Fruit fly (Drosophila melanogaster) whole organism, embryonic: ENCODE measurements around the gene CG12766.

Experiments
- BEAF-32 ChIP-seq: fragments of 200-800 bp; sonication (Bioruptor generic); optimal IDR thresholded peaks from 3 replicates; lab custom pipeline; 2017; ENCODE audit warnings: missing biosample characterization, missing genetic modification characterization, mild to moderate bottlenecking, moderate library complexity, missing genetic modification reagents
- CG11093 ChIP-seq: fragments of 200-800 bp; sonication (Bioruptor generic); IDR thresholded peaks from 3 replicates; pipeline ENCODE4 v1.3.6; 2022; ENCODE audit warnings: missing biosample characterization, missing genetic modification characterization
- CG11398 ChIP-seq: fragments of 200-800 bp; sonication (Bioruptor generic); optimal IDR thresholded peaks from 2 replicates; lab custom pipeline; 2016; ENCODE audit warnings: missing biosample characterization, missing genetic modification characterization
- CG12155 ChIP-seq: fragments of 200-800 bp; sonication (Bioruptor generic); optimal IDR thresholded peaks from 3 replicates; lab custom pipeline; 2016; ENCODE audit warnings: missing biosample characterization, missing genetic modification characterization
- CG12299 ChIP-seq: fragments of 200-800 bp; sonication (Bioruptor generic); optimal IDR thresholded peaks from 2 replicates; lab custom pipeline; 2018; ENCODE audit warnings: missing biosample characterization, mild to moderate bottlenecking, missing genetic modification characterization
- CG12659 ChIP-seq: fragments of 200-800 bp; sonication (Bioruptor generic); optimal IDR thresholded peaks from 3 replicates; lab custom pipeline; 2017; ENCODE audit warnings: mild to moderate bottlenecking, missing biosample characterization, missing genetic modification reagents, missing genetic modification characterization
- CG13894 ChIP-seq: fragments of 200-800 bp; sonication (Bioruptor generic); optimal IDR thresholded peaks from 3 replicates; lab custom pipeline; 2018; ENCODE audit warnings: missing biosample characterization, mild to moderate bottlenecking, missing genetic modification characterization, moderate library complexity
- CG14965 ChIP-seq: fragments of 200-800 bp; sonication (Bioruptor generic); optimal IDR thresholded peaks from 2 replicates; lab custom pipeline; 2016; ENCODE audit warnings: missing biosample characterization, missing genetic modification characterization, borderline replicate concordance
- CG1529 ChIP-seq: fragments of 200-800 bp; sonication (Bioruptor generic); optimal IDR thresholded peaks from 3 replicates; lab custom pipeline; 2018; ENCODE audit warnings: missing biosample characterization, missing genetic modification characterization
- CG1602 ChIP-seq: fragments of 200-800 bp; sonication (Bioruptor generic); optimal IDR thresholded peaks from 3 replicates; lab custom pipeline; 2016; ENCODE audit warnings: missing biosample characterization, missing genetic modification characterization
- CG1792 ChIP-seq: fragments of 200-800 bp; sonication (Bioruptor generic); optimal IDR thresholded peaks from 2 replicates; lab custom pipeline; 2016; ENCODE audit warnings: missing biosample characterization, missing genetic modification characterization
- CG18262 ChIP-seq: fragments of 200-800 bp; optimal IDR thresholded peaks from 3 replicates; lab custom pipeline; 2019; ENCODE audit warnings: missing biosample characterization, mild to moderate bottlenecking, missing genetic modification characterization, moderate library complexity
- CG31441 ChIP-seq: fragments of 200-800 bp; sonication (Bioruptor generic); IDR thresholded peaks from 2 replicates; pipeline ENCODE4 v1.3.6; 2022; ENCODE audit warnings: missing biosample characterization, missing genetic modification characterization
- CG6254 ChIP-seq: fragments of 200-800 bp; sonication (Bioruptor generic); optimal IDR thresholded peaks from 3 replicates; lab custom pipeline; 2017; ENCODE audit warnings: mild to moderate bottlenecking, missing biosample characterization, missing genetic modification reagents, missing genetic modification characterization
- CG6683 ChIP-seq: fragments of 200-800 bp; sonication (Bioruptor generic); optimal IDR thresholded peaks from 2 replicates; lab custom pipeline; 2017; ENCODE audit warnings: missing biosample characterization, mild to moderate bottlenecking, missing genetic modification characterization, missing genetic modification reagents
- CG7357 ChIP-seq: fragments of 200-800 bp; sonication (Bioruptor generic); IDR thresholded peaks from 3 replicates; pipeline ENCODE4 v1.3.6; 2022; ENCODE audit warnings: missing biosample characterization, missing genetic modification characterization
- CG8388 ChIP-seq: fragments of 200-800 bp; sonication (Bioruptor generic); optimal IDR thresholded peaks from 2 replicates; lab custom pipeline; 2019; ENCODE audit warnings: missing biosample characterization, mild to moderate bottlenecking, missing genetic modification characterization, moderate library complexity
- CG9609 ChIP-seq: fragments of 200-800 bp; sonication (Bioruptor generic); optimal IDR thresholded peaks from 3 replicates; lab custom pipeline; 2016; ENCODE audit warnings: missing biosample characterization, missing genetic modification characterization
- CG9876 ChIP-seq: fragments of 200-800 bp; sonication (Bioruptor generic); optimal IDR thresholded peaks from 2 replicates; lab custom pipeline; 2016; ENCODE audit warnings: missing biosample characterization, missing genetic modification characterization
- D ChIP-seq, 2 experiments: fragments of 200-800 bp in 1 of 2; fragments of >200 bp in 1 of 2; sonication (Bioruptor generic) in 1 of 2; optimal IDR thresholded peaks; 2 replicates in 1 of 2; 3 replicates in 1 of 2; lab custom pipeline; 2017; ENCODE audit warnings: mild to moderate bottlenecking in 1 of 2, missing biosample characterization in 1 of 2, missing genetic modification characterization in 1 of 2, missing genetic modification reagents in 1 of 2
- ERR ChIP-seq: fragments of 200-800 bp; sonication (Bioruptor generic); optimal IDR thresholded peaks from 2 replicates; lab custom pipeline; 2016; ENCODE audit warnings: missing biosample characterization, missing genetic modification characterization
- Fer1 ChIP-seq: fragments of 200-800 bp; sonication (Bioruptor generic); optimal IDR thresholded peaks from 2 replicates; lab custom pipeline; 2017; ENCODE audit warnings: missing biosample characterization, mild to moderate bottlenecking, missing genetic modification characterization
- Hand ChIP-seq: fragments of 200-800 bp; sonication (Bioruptor generic); optimal IDR thresholded peaks from 2 replicates; lab custom pipeline; 2017; ENCODE audit warnings: mild to moderate bottlenecking, missing biosample characterization, missing genetic modification reagents, missing genetic modification characterization
- Hey ChIP-seq: fragments of 200-800 bp; sonication (Bioruptor generic); optimal IDR thresholded peaks from 3 replicates; lab custom pipeline; 2018; ENCODE audit warnings: missing biosample characterization, mild to moderate bottlenecking, missing genetic modification characterization
- Hmr ChIP-seq: fragments of 200-800 bp; sonication (Bioruptor generic); optimal IDR thresholded peaks from 3 replicates; lab custom pipeline; 2017; ENCODE audit warnings: mild to moderate bottlenecking, missing biosample characterization, missing genetic modification reagents, missing genetic modification characterization
- Lim3 ChIP-seq: fragments of 200-800 bp; sonication (Bioruptor generic); IDR thresholded peaks from 2 replicates; pipeline ENCODE4 v1.3.6; 2022; ENCODE audit warnings: missing biosample characterization, missing genetic modification characterization
- Mad ChIP-seq: fragments of 200-800 bp; sonication (Bioruptor generic); optimal IDR thresholded peaks from 2 replicates; lab custom pipeline; 2016; ENCODE audit warnings: missing biosample characterization, missing genetic modification characterization
- Oli ChIP-seq: fragments of 200-800 bp; sonication (Bioruptor generic); optimal IDR thresholded peaks from 2 replicates; lab custom pipeline; 2018; ENCODE audit warnings: missing biosample characterization, mild to moderate bottlenecking, missing genetic modification characterization, moderate library complexity
- Sox102F ChIP-seq: fragments of 200-800 bp; sonication (Bioruptor generic); optimal IDR thresholded peaks from 2 replicates; lab custom pipeline; 2018; ENCODE audit warnings: missing biosample characterization, mild to moderate bottlenecking, missing genetic modification characterization, moderate library complexity
- Trl ChIP-seq, 3 experiments: fragments of >200 bp in 2 of 3; fragments of 200-800 bp in 1 of 3; sonication (Bioruptor generic) in 1 of 3; optimal IDR thresholded peaks; 2 replicates in 1 of 3; 3 replicates in 2 of 3; lab custom pipeline; 2016 to 2017; ENCODE audit warnings: missing biosample characterization in 1 of 3, missing genetic modification characterization in 1 of 3
- Vsx1 ChIP-seq: fragments of 200-800 bp; sonication (Bioruptor generic); optimal IDR thresholded peaks from 2 replicates; lab custom pipeline; 2017; ENCODE audit warnings: missing biosample characterization, mild to moderate bottlenecking, missing genetic modification characterization, missing genetic modification reagents
- chif ChIP-seq, 2 experiments: fragments of 200-800 bp; sonication (Bioruptor generic); optimal IDR thresholded peaks; 3 replicates each; lab custom pipeline; 2016; ENCODE audit warnings: missing biosample characterization in 2 of 2, missing genetic modification characterization in 2 of 2
- cwo ChIP-seq: fragments of 200-800 bp; sonication (Bioruptor generic); optimal IDR thresholded peaks from 3 replicates; lab custom pipeline; 2017; ENCODE audit warnings: missing biosample characterization, missing genetic modification characterization, mild to moderate bottlenecking, moderate library complexity, missing genetic modification reagents
- dmrt11E ChIP-seq: fragments of 200-800 bp; sonication (Bioruptor generic); optimal IDR thresholded peaks from 3 replicates; lab custom pipeline; 2018; ENCODE audit warnings: missing biosample characterization, mild to moderate bottlenecking, missing genetic modification characterization, moderate library complexity
- ewg ChIP-seq: fragments of 200-800 bp; sonication (Bioruptor generic); optimal IDR thresholded peaks from 3 replicates; lab custom pipeline; 2017; ENCODE audit warnings: mild to moderate bottlenecking, missing biosample characterization, missing genetic modification reagents, missing genetic modification characterization
- grn ChIP-seq: fragments of 200-800 bp; sonication (Bioruptor generic); optimal IDR thresholded peaks from 3 replicates; lab custom pipeline; 2017; ENCODE audit warnings: missing biosample characterization, missing genetic modification characterization
- hbn ChIP-seq: fragments of 200-800 bp; sonication (Bioruptor generic); IDR thresholded peaks from 2 replicates; pipeline ENCODE4 v1.3.6; 2022; ENCODE audit warnings: missing biosample characterization, missing genetic modification characterization; ENCODE audit not compliant: partially characterized antibody
- hth ChIP-seq: fragments of >200 bp; optimal IDR thresholded peaks from 2 replicates; lab custom pipeline; 2017; ENCODE audit warnings: inconsistent platforms
- jumu ChIP-seq: fragments of 200-800 bp; sonication (Bioruptor generic); optimal IDR thresholded peaks from 3 replicates; lab custom pipeline; 2016; ENCODE audit warnings: missing biosample characterization, missing genetic modification characterization
- luna ChIP-seq: fragments of 200-800 bp; sonication (Bioruptor generic); optimal IDR thresholded peaks from 2 replicates; lab custom pipeline; 2016; ENCODE audit warnings: missing biosample characterization, missing genetic modification characterization
- maf-S ChIP-seq: fragments of 200-800 bp; sonication (Bioruptor generic); optimal IDR thresholded peaks from 2 replicates; lab custom pipeline; 2016; ENCODE audit warnings: missing biosample characterization, missing genetic modification characterization
- pb ChIP-seq: fragments of 200-800 bp; sonication (Bioruptor generic); optimal IDR thresholded peaks from 3 replicates; lab custom pipeline; 2016; ENCODE audit warnings: missing biosample characterization, missing genetic modification characterization
- pita ChIP-seq: fragments of 200-800 bp; sonication (Bioruptor generic); optimal IDR thresholded peaks from 2 replicates; lab custom pipeline; 2017; ENCODE audit warnings: missing biosample characterization, mild to moderate bottlenecking, missing genetic modification characterization
- pnt ChIP-seq: fragments of 200-800 bp; sonication (Bioruptor generic); optimal IDR thresholded peaks from 3 replicates; lab custom pipeline; 2016; ENCODE audit warnings: missing biosample characterization, missing genetic modification characterization
- prd ChIP-seq, 3 experiments: fragments of >200 bp in 2 of 3; fragments of 200-800 bp in 1 of 3; sonication (Bioruptor generic) in 1 of 3; optimal IDR thresholded peaks in 2 of 3; IDR thresholded peaks in 1 of 3; 2 replicates in 2 of 3; 3 replicates in 1 of 3; pipeline versions ENCODE4 v1.3.6 to Lab custom; 2017 to 2022; ENCODE audit warnings: missing biosample characterization in 1 of 3, missing genetic modification characterization in 1 of 3
- sna ChIP-seq: fragments of 200-800 bp; sonication (Bioruptor generic); IDR thresholded peaks from 2 replicates; pipeline ENCODE4 v1.3.6; 2022; ENCODE audit warnings: missing biosample characterization, missing genetic modification characterization; ENCODE audit not compliant: partially characterized antibody
- twi ChIP-seq: fragments of 200-800 bp; optimal IDR thresholded peaks from 2 replicates; lab custom pipeline; 2019; ENCODE audit warnings: missing biosample characterization, mild to moderate bottlenecking, missing genetic modification characterization, moderate library complexity

Gene CG12766

dm6 chr3L:3902491-3903198, 37.3 kb downstream of the CG12766 start, which contains the start of gene Ubi-p63E (continued):
- TF ChIP-seq jumu (GFP tag; lab: Kevin White, UChicago) (peak; percentile 50), hbn (no peak), ewg (GFP tag; lab: Kevin White, UChicago) (no peak), CG18262 (tag; lab: Kevin White, UChicago) (peak; percentile 69), Trl (optimal IDR thresholded peaks at IDR 0.05; lab: Kevin White, UChicago) (no peak), Trl (GFP tag; optimal IDR thresholded peaks at IDR 0.05; lab: Kevin White, UChicago) (peak; percentile 71), prd (optimal IDR thresholded peaks at IDR 0.05; lab: Kevin White, UChicago) (no peak), prd (GFP tag; IDR thresholded peaks at IDR 0.05; lab: Robert Waterston, UW) (no peak), CG6254 (GFP tag; lab: Kevin White, UChicago) (no peak), ERR (GFP tag; lab: Kevin White, UChicago) (no peak), pnt (GFP tag; lab: Kevin White, UChicago) (peak; percentile 61), CG9609 (GFP tag; lab: Kevin White, UChicago) (peak; percentile 65), CG7357 (0 out of 3 replicates have a peak, but pooled peaks have one; percentile 6), sna (GFP tag; lab: Robert Waterston, UW) (no peak), CG9876 (GFP tag; lab: Kevin White, UChicago) (peak; percentile 21), Mad (peak; percentile 54), luna (GFP tag; lab: Kevin White, UChicago) (peak; percentile 49), hth (lab: Kevin White, UChicago) (no peak), pita (GFP tag; lab: Kevin White, UChicago) (no peak), CG12155 (peak; percentile 68), Vsx1 (no peak), pb (GFP tag; lab: Kevin White, UChicago) (peak; percentile 60), Hand (GFP tag; lab: Kevin White, UChicago) (no peak), Sox102F (no peak), dmrt11E (tag; lab: Kevin White, UChicago) (peak; percentile 65), Hmr (GFP tag; lab: Kevin White, UChicago) (peak; percentile 46), CG6683 (no peak), twi (tag; lab: Kevin White, UChicago) (peak; percentile 18), cwo (GFP tag; lab: Kevin White, UChicago) (peak; percentile 8), CG1792 (peak; percentile 51), CG1602 (peak; percentile 47), CG13894 (tag; lab: Kevin White, UChicago) (peak; percentile 66), CG1529 (peak; percentile 40), maf-S (peak; percentile 27), BEAF-32 (GFP tag; lab: Kevin White, UChicago) (no peak), CG12299 (tag; lab: Kevin White, UChicago) (peak; percentile 51), D (optimal IDR thresholded peaks at IDR 0.05; lab: Kevin White, UChicago) (no peak), D (GFP tag; optimal IDR thresholded peaks at IDR 0.05; lab: Kevin White, UChicago) (peak; percentile 57), chif (GFP tag; optimal IDR thresholded peaks at IDR 0.05; lab: Kevin White, UChicago) (peak; percentile 60 to 61), grn (GFP tag; lab: Kevin White, UChicago) (no peak), CG14965 (GFP tag; lab: Kevin White, UChicago) (no peak), CG31441 (GFP tag; lab: Robert Waterston, UW) (no peak), CG8388 (GFP tag; lab: Kevin White, UChicago) (peak; percentile 48), Lim3 (no peak), CG11398 (peak; percentile 22), CG11093 (GFP tag; lab: Robert Waterston, UW) (0 out of 3 replicates have a peak, but pooled peaks have one; percentile 24), Hey (tag; lab: Kevin White, UChicago) (no peak), Oli (tag; lab: Kevin White, UChicago) (peak; percentile 55), Fer1 (peak; percentile 36), CG12659 (GFP tag; lab: Kevin White, UChicago) (peak; percentile 43)
